Worm (Caenorhabditis elegans): ENCODE measurements around the gene spig-7.

Gene spig-7

ce11 chrV:1474486-1475125 lies 20.0 kb upstream of the spig-7 start, which contains the start of the genes F53E2.2 and unc-60 (continued):
- TF ChIP-seq tbp1 (GFP tag; optimal IDR thresholded peaks at IDR 0.05) (no peak), efl-1 (GFP tag; optimal IDR thresholded peaks at IDR 0.05) (no peak), cebp-2 (GFP tag; IDR thresholded peaks at IDR 0.05) (0 out of 2 replicates have a peak, but pooled peaks have one; percentile 54), Y95B8A.8 (GFP tag; IDR thresholded peaks at IDR 0.05) (no peak), mel-28 (tag; optimal IDR thresholded peaks at IDR 0.05; ENCODE audit: borderline replicate concordance) (no peak), Y53F4B.3 (GFP tag; IDR thresholded peaks at IDR 0.05) (no peak), hlh-12 (tag; optimal IDR thresholded peaks at IDR 0.05) (no peak), ceh-79 (tag; optimal IDR thresholded peaks at IDR 0.05) (no peak), F22D6.2 (tag; optimal IDR thresholded peaks at IDR 0.05) (no peak), ZK185.1 (tag; optimal IDR thresholded peaks at IDR 0.05; ENCODE audit: poor library complexity, severe bottlenecking) (peak; percentile 67), xnd-1 (tag; optimal IDR thresholded peaks at IDR 0.05) (no peak), hmg-1.2 (GFP tag; IDR thresholded peaks at IDR 0.05) (peak; percentile 67; the same call in 1 of the 2 replicates), attf-5 (GFP tag; optimal IDR thresholded peaks at IDR 0.05) (peak; percentile 77), F55B11.4 (tag; optimal IDR thresholded peaks at IDR 0.05; ENCODE audit: borderline replicate concordance, insufficient read depth) (no peak), Y79H2A.3 (GFP tag; conservative IDR thresholded peaks at IDR 0.05) (no peak), T07F8.4 (tag; optimal IDR thresholded peaks at IDR 0.05) (no peak), bed-2 (GFP tag; IDR thresholded peaks at IDR 0.05) (no peak), ztf-22 (GFP tag; optimal IDR thresholded peaks at IDR 0.05) (peak; percentile 57), ztf-18 (tag; optimal IDR thresholded peaks at IDR 0.05) (no peak), K12H6.12 (tag; optimal IDR thresholded peaks at IDR 0.05) (peak; percentile 46), F10E7.11 (tag; optimal IDR thresholded peaks at IDR 0.05) (no peak), F57C9.4 (tag; optimal IDR thresholded peaks at IDR 0.05) (no peak), ama-1 (optimal IDR thresholded peaks at IDR 0.05) (no peak), ama-1 (GFP tag; optimal IDR thresholded peaks at IDR 0.05) (no peak), zfh-2 (GFP tag; conservative IDR thresholded peaks at IDR 0.05) (peak; percentile 97), hsf-1 (GFP tag; IDR thresholded peaks at IDR 0.05) (0 out of 2 replicates have a peak, but pooled peaks have one; percentile 40), pbrm-1 (GFP tag; IDR thresholded peaks at IDR 0.05) (no peak), lsy-27 (tag; optimal IDR thresholded peaks at IDR 0.05; ENCODE audit: borderline replicate concordance, insufficient read depth) (no peak), tbx-9 (tag; optimal IDR thresholded peaks at IDR 0.05; ENCODE audit: borderline replicate concordance) (no peak), gei-17 (GFP tag; optimal IDR thresholded peaks at IDR 0.05) (no peak), ekl-4 (GFP tag; IDR thresholded peaks at IDR 0.05) (peak; percentile 15; the same call in 1 of the 2 replicates), ztf-3 (GFP tag; optimal IDR thresholded peaks at IDR 0.05) (no peak), nhr-179 (tag; optimal IDR thresholded peaks at IDR 0.05) (no peak), snpc-4 (GFP tag; optimal IDR thresholded peaks at IDR 0.05) (no peak), snpc-4 (tag; optimal IDR thresholded peaks at IDR 0.05) (peak in 2 of 4 experiments; percentile 39 to 48), ccch-3 (GFP tag; optimal IDR thresholded peaks at IDR 0.05) (no peak), let-526 (GFP tag; IDR thresholded peaks at IDR 0.05) (0 out of 2 replicates have a peak, but pooled peaks have one; percentile 42), hrde-1 (tag; optimal IDR thresholded peaks at IDR 0.05; ENCODE audit: borderline replicate concordance) (no peak), lin-54 (GFP tag; optimal IDR thresholded peaks at IDR 0.05) (no peak), lin-40 (tag; optimal IDR thresholded peaks at IDR 0.05) (peak; percentile 50), lag-1 (GFP tag; IDR thresholded peaks at IDR 0.05) (no peak), aptf-2 (GFP tag; conservative IDR thresholded peaks at IDR 0.05) (no peak), nhr-80 (tag; optimal IDR thresholded peaks at IDR 0.05) (peak; percentile 86), nfyb-1 (GFP tag; IDR thresholded peaks at IDR 0.05) (peak; percentile 51; the same call in 1 of the 2 replicates), him-1 (tag; optimal IDR thresholded peaks at IDR 0.05) (no peak), dox-1 (GFP tag; IDR thresholded peaks at IDR 0.05) (peak; percentile 72), sptf-2 (GFP tag; optimal IDR thresholded peaks at IDR 0.05) (no peak), lin-26 (GFP tag; IDR thresholded peaks at IDR 0.05) (no peak)

Data from whole organism, young adult.